Worm (Caenorhabditis elegans) whole organism, L3 larva: Measurements from ENCODE around the gene cysl-3.
A peak's percentile ranks its signal among the peaks of the same experiment; 100 is the strongest.

Experiments used
- ama-1 ChIP-seq: fragments of 150-350 bp; optimal IDR thresholded peaks from 2 replicates; lab custom pipeline; 2018
- nfya-1 ChIP-seq: sonication (generic microtip); optimal IDR thresholded peaks from 2 replicates; lab custom pipeline; 2017; ENCODE audit warnings: missing genetic modification characterization, mild to moderate bottlenecking, missing compliant biosample characterization, antibody characterized with exemption, moderate library complexity; ENCODE audit not compliant: insufficient read depth

- peak; percentile 57 for TF ChIP-seq nfya-1 (tag; lab: Kevin White, UChicago)
- no peak for TF ChIP-seq ama-1 (lab: Kevin White, UChicago)
Observed at ce11 chrV:3756887-3757286, 19.0 kb downstream of the cysl-3 start, which contains the start of gene gid-7.
